Worm (Caenorhabditis elegans): ENCODE results near the gene nspg-14.
A peak's percentile ranks its signal among the peaks of the same experiment; 100 is the strongest.

The nspg-14 gene

DNA sequence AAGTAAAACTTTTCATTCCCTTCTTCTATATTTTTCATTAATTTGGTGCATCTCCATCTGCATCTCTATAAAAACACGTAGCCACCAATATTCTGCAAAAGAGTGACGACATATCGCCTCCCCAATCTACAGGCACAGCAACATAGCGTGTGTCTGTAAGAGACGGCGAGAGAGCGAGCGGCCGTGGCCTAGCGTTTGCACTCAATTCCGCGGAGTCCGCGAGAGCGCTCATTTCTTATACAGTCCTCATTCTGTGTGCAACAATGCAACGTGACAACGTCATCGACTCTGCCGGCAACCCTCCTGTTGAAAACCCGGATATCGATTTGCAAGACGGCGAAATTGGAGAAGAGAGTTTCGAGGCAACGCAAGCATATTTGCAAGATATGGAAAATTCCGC is 47.3 kb upstream of the nspg-14 start, which contains the start of gene H28G03.2 (continued):
- TF ChIP-seq Y5F2A.4 (GFP tag; optimal IDR thresholded peaks at IDR 0.05) (no peak), unc-39 (tag; optimal IDR thresholded peaks at IDR 0.05) (no peak), ceh-20 (GFP tag; IDR thresholded peaks at IDR 0.05) (no peak), daf-16 (GFP tag; optimal IDR thresholded peaks at IDR 0.05) (no peak), daf-16 (tag; optimal IDR thresholded peaks at IDR 0.05) (peak; percentile 30)

DNA sequence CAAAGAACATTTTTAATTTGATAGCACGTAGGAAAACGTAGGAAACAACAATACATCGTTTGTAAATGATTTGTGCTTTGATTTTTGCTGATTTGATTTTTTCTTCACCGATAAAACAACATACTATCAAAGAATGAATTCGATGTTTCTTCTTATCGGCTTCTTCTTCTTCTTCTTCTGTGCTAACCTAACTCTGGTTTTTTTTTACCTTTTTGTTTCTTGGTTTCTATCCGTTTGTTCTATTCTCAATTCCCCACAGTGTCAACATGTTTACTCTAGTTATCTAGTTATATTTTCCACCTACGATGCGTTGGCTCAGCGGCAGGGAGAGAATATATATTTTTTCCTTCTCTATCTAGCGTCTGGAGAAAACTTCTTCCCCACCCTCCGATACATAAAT is 45.0 kb upstream of the nspg-14 start:
- TF ChIP-seq hlh-11 (tag; optimal IDR thresholded peaks at IDR 0.05) (no peak), dmd-9 (GFP tag; IDR thresholded peaks at IDR 0.05) (no peak), daf-16 (GFP tag; optimal IDR thresholded peaks at IDR 0.05) (peak in 1 of 2 experiments; percentile 40), daf-16 (tag; optimal IDR thresholded peaks at IDR 0.05) (peak; percentile 78), snpc-4 (tag; optimal IDR thresholded peaks at IDR 0.05) (no peak), ctbp-1 (GFP tag; IDR thresholded peaks at IDR 0.05) (no peak), nhr-77 (tag; optimal IDR thresholded peaks at IDR 0.05) (peak; percentile 11), dmd-6 (GFP tag; IDR thresholded peaks at IDR 0.05) (peak; percentile 13; the same call in 1 of the 2 replicates), pqm-1 (tag; optimal IDR thresholded peaks at IDR 0.05) (peak; percentile 27), pha-4 (GFP tag; IDR thresholded peaks at IDR 0.05) (no peak), pha-4 (tag; optimal IDR thresholded peaks at IDR 0.05) (no peak), aha-1 (tag) (peak; percentile 74), nhr-28 (tag; optimal IDR thresholded peaks at IDR 0.05) (peak; percentile 47), mxl-2 (GFP tag; conservative IDR thresholded peaks at IDR 0.05) (no peak)

DNA sequence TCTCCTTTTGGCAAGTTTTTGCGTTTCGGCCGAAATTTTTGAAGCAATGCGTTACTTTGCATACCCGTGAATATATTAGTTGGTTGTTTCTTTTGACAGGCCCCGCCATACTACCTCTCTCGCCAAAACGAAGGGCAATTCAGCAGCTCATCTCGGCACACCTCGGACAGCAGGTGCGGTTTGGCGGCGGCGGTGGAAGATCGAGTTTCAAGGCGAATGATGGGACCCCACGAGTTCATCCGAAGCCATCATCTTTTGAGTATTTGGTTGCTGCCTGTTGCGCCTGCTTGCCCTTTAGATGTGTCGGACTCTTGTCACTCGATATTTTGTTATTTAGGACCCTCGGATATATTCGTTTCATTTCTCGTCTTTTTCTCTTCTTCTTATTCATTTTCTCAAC is 44.5 kb upstream of the nspg-14 start:
- no peak for TF ChIP-seq F44E2.7 (GFP tag; IDR thresholded peaks at IDR 0.05)
- TF ChIP-seq nhr-237 (tag; optimal IDR thresholded peaks at IDR 0.05): no peak
- no peak for TF ChIP-seq hlh-11 (tag; optimal IDR thresholded peaks at IDR 0.05)
- 0 out of 2 replicates have a peak, but pooled peaks have one; percentile 11 for TF ChIP-seq ctbp-1 (GFP tag; IDR thresholded peaks at IDR 0.05)
- peak in 1 of 2 experiments; percentile 5 for TF ChIP-seq hif-1 (tag; optimal IDR thresholded peaks at IDR 0.05)
- no peak for TF ChIP-seq hlh-30 (tag; optimal IDR thresholded peaks at IDR 0.05; ENCODE audit: insufficient read depth)
- no peak for TF ChIP-seq D1046.2 (GFP tag; IDR thresholded peaks at IDR 0.05)
- no peak for TF ChIP-seq unc-130 (GFP tag; optimal IDR thresholded peaks at IDR 0.05)
- peak; percentile 19; the same call in 1 of the 2 replicates for TF ChIP-seq tra-1 (GFP tag; IDR thresholded peaks at IDR 0.05)
- peak; percentile 61; the same call in 1 of the 2 replicates for TF ChIP-seq egl-43 (GFP tag; IDR thresholded peaks at IDR 0.05)
- TF ChIP-seq set-16 (GFP tag; IDR thresholded peaks at IDR 0.05): peak; percentile 70
- no peak for TF ChIP-seq Y5F2A.4 (GFP tag; optimal IDR thresholded peaks at IDR 0.05)

DNA sequence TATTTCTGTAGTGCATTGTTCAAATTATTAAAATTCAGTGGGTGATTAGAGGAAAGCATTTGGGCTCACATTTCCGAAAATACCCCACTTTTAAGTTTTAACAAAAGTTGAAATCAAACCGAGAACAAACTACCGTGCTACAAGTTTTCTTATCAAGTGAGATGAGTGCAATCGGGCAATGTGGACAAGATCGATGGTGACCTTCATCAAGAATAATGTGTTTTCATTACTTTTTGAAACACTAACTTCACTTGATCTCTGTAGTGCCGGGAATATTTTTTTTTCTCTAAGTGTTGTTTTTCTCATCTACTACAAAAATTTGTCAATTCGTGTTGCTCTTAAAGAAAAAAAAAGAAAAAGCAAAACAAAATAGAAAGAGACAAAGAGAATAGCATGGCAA is 44.0 kb upstream of the nspg-14 start:
- no peak for TF ChIP-seq unc-130 (GFP tag; optimal IDR thresholded peaks at IDR 0.05)
- peak; percentile 29 for TF ChIP-seq pqm-1 (tag; optimal IDR thresholded peaks at IDR 0.05)
- no peak for TF ChIP-seq set-16 (GFP tag; IDR thresholded peaks at IDR 0.05)
- no peak for TF ChIP-seq ztf-7 (tag; optimal IDR thresholded peaks at IDR 0.05)
- TF ChIP-seq gei-8 (GFP tag; optimal IDR thresholded peaks at IDR 0.05): no peak
- TF ChIP-seq skn-1 (tag; optimal IDR thresholded peaks at IDR 0.05): no peak
- TF ChIP-seq ceh-32 (tag; optimal IDR thresholded peaks at IDR 0.05; ENCODE audit: poor library complexity): no peak
- no peak for TF ChIP-seq daf-19 (GFP tag; conservative IDR thresholded peaks at IDR 0.05)
- peak in 1 of 2 experiments; percentile 87 for TF ChIP-seq unc-62 (GFP tag; optimal IDR thresholded peaks at IDR 0.05 in 1 of 2)
- no peak for TF ChIP-seq unc-62 (tag; optimal IDR thresholded peaks at IDR 0.05)
- TF ChIP-seq ctbp-1 (GFP tag; IDR thresholded peaks at IDR 0.05): no peak
- no peak for TF ChIP-seq arid-1 (GFP tag; conservative IDR thresholded peaks at IDR 0.05)
- TF ChIP-seq spr-3 (GFP tag; optimal IDR thresholded peaks at IDR 0.05): no peak
- no peak for TF ChIP-seq R02D3.7 (tag; optimal IDR thresholded peaks at IDR 0.05)
- TF ChIP-seq aly-2 (tag; optimal IDR thresholded peaks at IDR 0.05): no peak
- no peak for TF ChIP-seq mxl-2 (GFP tag; conservative IDR thresholded peaks at IDR 0.05)
- TF ChIP-seq hmg-1.1 (GFP tag; IDR thresholded peaks at IDR 0.05): no peak
- TF ChIP-seq tag-97 (GFP tag; IDR thresholded peaks at IDR 0.05): no peak
- TF ChIP-seq duxl-1 (tag; optimal IDR thresholded peaks at IDR 0.05; ENCODE audit: poor library complexity): no peak
- no peak for TF ChIP-seq lin-38 (GFP tag; IDR thresholded peaks at IDR 0.05)
- TF ChIP-seq ceh-62 (tag; optimal IDR thresholded peaks at IDR 0.05): no peak
- TF ChIP-seq hlh-11 (tag; optimal IDR thresholded peaks at IDR 0.05): no peak
- TF ChIP-seq mes-2 (tag; optimal IDR thresholded peaks at IDR 0.05; ENCODE audit: poor library complexity, severe bottlenecking): no peak
- TF ChIP-seq snpc-1.2 (GFP tag; IDR thresholded peaks at IDR 0.05): no peak
- TF ChIP-seq zip-11 (GFP tag; IDR thresholded peaks at IDR 0.05): no peak
- TF ChIP-seq nhr-41 (GFP tag; IDR thresholded peaks at IDR 0.05): no peak
- no peak for TF ChIP-seq nhr-102 (tag; optimal IDR thresholded peaks at IDR 0.05)
